Fruit fly (Drosophila melanogaster): ENCODE measurements around the gene t-cup.

Gene t-cup

DNA sequence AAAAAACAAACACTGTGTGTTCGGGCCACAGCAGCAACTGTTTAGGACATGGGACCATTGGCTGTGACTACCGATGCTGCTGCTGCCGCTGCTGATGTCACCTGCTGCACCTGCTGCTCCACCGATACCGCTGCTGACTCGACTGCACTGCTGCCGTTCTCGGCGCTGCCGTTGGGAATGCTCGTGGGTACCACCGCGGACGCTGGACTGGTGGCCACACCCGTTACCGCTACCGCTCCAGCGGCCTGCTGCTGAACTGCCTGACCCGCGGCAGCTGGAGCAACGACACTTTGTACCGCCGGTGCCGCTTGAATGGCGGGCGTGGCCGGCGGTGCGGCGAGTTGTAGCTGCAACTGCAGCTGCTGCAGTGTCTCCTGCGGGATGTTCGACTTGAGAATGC is 39.4 kb downstream of the t-cup start (continued):
- TF ChIP-seq Abd-B (GFP tag; optimal IDR thresholded peaks at IDR 0.05) (no peak), disco-r (GFP tag; optimal IDR thresholded peaks at IDR 0.05) (no peak), CG2129 (GFP tag; IDR thresholded peaks at IDR 0.05; ENCODE audit: partially characterized antibody) (no peak), org-1 (GFP tag; optimal IDR thresholded peaks at IDR 0.05) (no peak), Med (GFP tag) (peak; percentile 65), H15 (GFP tag; IDR thresholded peaks at IDR 0.05) (peak; percentile 33; the same call in 1 of the 3 replicates), CG8290 (GFP tag; optimal IDR thresholded peaks at IDR 0.05) (no peak), CG8290 (tag; optimal IDR thresholded peaks at IDR 0.05) (no peak), CG30403 (GFP tag; optimal IDR thresholded peaks at IDR 0.05) (no peak), luna (GFP tag; optimal IDR thresholded peaks at IDR 0.05) (no peak), CG10654 (GFP tag; optimal IDR thresholded peaks at IDR 0.05) (no peak), CG18476 (GFP tag; optimal IDR thresholded peaks at IDR 0.05) (no peak), CG3281 (GFP tag; optimal IDR thresholded peaks at IDR 0.05) (no peak), Hmr (GFP tag; optimal IDR thresholded peaks at IDR 0.05) (no peak), CG18011 (GFP tag; optimal IDR thresholded peaks at IDR 0.05) (no peak), Opbp (GFP tag; IDR thresholded peaks at IDR 0.05; ENCODE audit: partially characterized antibody) (no peak), CG12299 (tag; optimal IDR thresholded peaks at IDR 0.05) (no peak), Mrtf (GFP tag; IDR thresholded peaks at IDR 0.05) (no peak), kni (GFP tag; optimal IDR thresholded peaks at IDR 0.05) (no peak), fru (optimal IDR thresholded peaks at IDR 0.05) (no peak), zfh2 (GFP tag; optimal IDR thresholded peaks at IDR 0.05) (no peak), HmgD (GFP tag; optimal IDR thresholded peaks at IDR 0.05) (peak; percentile 9), nau (GFP tag; optimal IDR thresholded peaks at IDR 0.05) (no peak), Optix (GFP tag; IDR thresholded peaks at IDR 0.05) (no peak), CG11085 (GFP tag; IDR thresholded peaks at IDR 0.05) (0 out of 2 replicates have a peak, but pooled peaks have one; percentile 19), trh (GFP tag; optimal IDR thresholded peaks at IDR 0.05) (no peak), MBD-R2 (GFP tag; IDR thresholded peaks at IDR 0.05) (0 out of 2 replicates have a peak, but pooled peaks have one; percentile 6), grau (tag; optimal IDR thresholded peaks at IDR 0.05) (no peak), dpn (GFP tag; optimal IDR thresholded peaks at IDR 0.05) (no peak), CoRest (tag; optimal IDR thresholded peaks at IDR 0.05) (no peak), CG15073 (GFP tag; optimal IDR thresholded peaks at IDR 0.05) (no peak), Dll (GFP tag; IDR thresholded peaks at IDR 0.05; ENCODE audit: partially characterized antibody) (no peak), tin (GFP tag; optimal IDR thresholded peaks at IDR 0.05) (no peak), dysf (GFP tag; IDR thresholded peaks at IDR 0.05) (no peak), Eip74EF (GFP tag; optimal IDR thresholded peaks at IDR 0.05) (no peak), hth (optimal IDR thresholded peaks at IDR 0.05) (no peak), stc (GFP tag; IDR thresholded peaks at IDR 0.05) (no peak), dimm (GFP tag; IDR thresholded peaks at IDR 0.05) (no peak), CG1647 (GFP tag; optimal IDR thresholded peaks at IDR 0.05) (no peak), gro (GFP tag; optimal IDR thresholded peaks at IDR 0.05) (no peak), dm (GFP tag; optimal IDR thresholded peaks at IDR 0.05) (no peak), amos (GFP tag; IDR thresholded peaks at IDR 0.05; ENCODE audit: partially characterized antibody) (no peak), Tbp (GFP tag; optimal IDR thresholded peaks at IDR 0.05) (no peak), wor (GFP tag; IDR thresholded peaks at IDR 0.05) (no peak), CG4617 (GFP tag; optimal IDR thresholded peaks at IDR 0.05; ENCODE audit: borderline replicate concordance) (no peak), bsh (GFP tag; optimal IDR thresholded peaks at IDR 0.05) (no peak), Taf1 (GFP tag; IDR thresholded peaks at IDR 0.05) (no peak), bowl (GFP tag; IDR thresholded peaks at IDR 0.05) (no peak), tup (GFP tag; optimal IDR thresholded peaks at IDR 0.05) (no peak), NFAT (GFP tag; IDR thresholded peaks at IDR 0.05) (0 out of 2 replicates have a peak, but pooled peaks have one; percentile 6), HLHmδ (GFP tag; optimal IDR thresholded peaks at IDR 0.05) (no peak), wek (GFP tag; optimal IDR thresholded peaks at IDR 0.05) (no peak), E2f2 (GFP tag; IDR thresholded peaks at IDR 0.05) (no peak)
